Fruit fly (Drosophila melanogaster): ENCODE measurements around the gene CG14971.
A peak's percentile ranks its signal among the peaks of the same experiment; 100 is the strongest.

CG14971 gene

dm6 chr3L:3437664-3438368, 33.3 kb downstream of the CG14971 start:
- no peak for TF ChIP-seq pad (GFP tag; optimal IDR thresholded peaks at IDR 0.05)
- no peak for TF ChIP-seq CG7045 (GFP tag; optimal IDR thresholded peaks at IDR 0.05)
- no peak for TF ChIP-seq CG14711 (tag; optimal IDR thresholded peaks at IDR 0.05)
- peak; percentile 76 for TF ChIP-seq cic (GFP tag; optimal IDR thresholded peaks at IDR 0.05)
- no peak for TF ChIP-seq Crg-1 (GFP tag; optimal IDR thresholded peaks at IDR 0.05)
- no peak for TF ChIP-seq cnc (optimal IDR thresholded peaks at IDR 0.05)
- no peak for TF ChIP-seq kay (GFP tag; ENCODE audit: borderline replicate concordance)

DNA sequence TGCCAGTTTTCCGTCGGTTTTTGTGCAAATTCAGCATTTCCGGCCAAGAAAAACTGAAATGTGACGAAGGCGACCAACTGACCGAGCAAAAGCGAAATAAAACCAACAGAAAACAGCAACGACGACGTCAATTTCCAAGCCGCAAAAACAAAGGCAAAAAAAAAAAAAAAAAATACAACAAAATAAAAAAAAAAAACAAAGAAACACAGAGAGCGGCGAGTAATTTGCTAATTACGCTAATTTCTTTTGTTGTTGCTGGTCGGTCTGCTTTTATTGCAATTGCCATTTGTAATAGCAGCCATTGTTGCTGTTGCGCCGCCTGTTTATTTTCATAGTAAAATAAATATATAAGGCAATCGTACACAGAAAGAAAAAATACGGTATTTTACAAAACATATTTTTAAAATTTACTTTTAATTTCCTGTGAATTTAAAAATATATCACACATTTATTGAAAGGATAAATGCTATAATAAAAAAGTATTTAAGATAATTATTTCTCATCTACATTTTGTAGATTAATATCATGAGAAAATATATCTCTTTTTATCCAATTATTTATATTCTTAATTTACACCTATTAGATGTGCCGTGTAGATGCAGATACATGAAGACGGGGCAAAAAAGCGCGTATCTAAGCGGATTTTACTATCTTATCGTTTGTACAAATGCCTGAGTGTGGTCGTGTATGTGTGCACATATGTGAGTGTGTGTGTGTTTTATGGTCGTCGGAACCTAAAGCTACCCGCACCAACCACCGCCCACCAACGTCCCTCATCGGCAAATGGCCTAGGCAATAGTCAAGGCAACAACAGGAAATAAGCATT, 34.1 kb downstream of the CG14971 start:
- TF ChIP-seq toe (GFP tag; optimal IDR thresholded peaks at IDR 0.05): peak; percentile 6
- TF ChIP-seq Crg-1 (GFP tag; optimal IDR thresholded peaks at IDR 0.05): no peak
- TF ChIP-seq CG14711 (tag; optimal IDR thresholded peaks at IDR 0.05): peak; percentile 80
- peak; percentile 34 for TF ChIP-seq ovo (GFP tag; optimal IDR thresholded peaks at IDR 0.05)
- TF ChIP-seq CG7045 (GFP tag; optimal IDR thresholded peaks at IDR 0.05): peak; percentile 48
- no peak for TF ChIP-seq Clk (GFP tag; optimal IDR thresholded peaks at IDR 0.05)
- TF ChIP-seq CG5204 (GFP tag; optimal IDR thresholded peaks at IDR 0.05): peak; percentile 0
- TF ChIP-seq cnc (optimal IDR thresholded peaks at IDR 0.05): no peak
- TF ChIP-seq Hr96 (GFP tag; optimal IDR thresholded peaks at IDR 0.05): peak; percentile 10
- TF ChIP-seq Mnt (GFP tag; optimal IDR thresholded peaks at IDR 0.05): no peak
- TF ChIP-seq bab1 (GFP tag; optimal IDR thresholded peaks at IDR 0.05): no peak
- TF ChIP-seq cic (GFP tag; optimal IDR thresholded peaks at IDR 0.05): peak; percentile 95
- peak; percentile 79 for TF ChIP-seq CG33017 (tag; optimal IDR thresholded peaks at IDR 0.05)
- TF ChIP-seq tj (GFP tag; optimal IDR thresholded peaks at IDR 0.05): peak; percentile 95
- TF ChIP-seq CG12768 (GFP tag; optimal IDR thresholded peaks at IDR 0.05): no peak
- TF ChIP-seq CG7101 (tag; optimal IDR thresholded peaks at IDR 0.05): peak; percentile 83
- no peak for TF ChIP-seq CG1620 (GFP tag; optimal IDR thresholded peaks at IDR 0.05)
- TF ChIP-seq kay (GFP tag; ENCODE audit: borderline replicate concordance): peak; percentile 42
- peak; percentile 28 for TF ChIP-seq pad (GFP tag; optimal IDR thresholded peaks at IDR 0.05)
- TF ChIP-seq CG11617 (GFP tag; optimal IDR thresholded peaks at IDR 0.05): peak; percentile 77

DNA sequence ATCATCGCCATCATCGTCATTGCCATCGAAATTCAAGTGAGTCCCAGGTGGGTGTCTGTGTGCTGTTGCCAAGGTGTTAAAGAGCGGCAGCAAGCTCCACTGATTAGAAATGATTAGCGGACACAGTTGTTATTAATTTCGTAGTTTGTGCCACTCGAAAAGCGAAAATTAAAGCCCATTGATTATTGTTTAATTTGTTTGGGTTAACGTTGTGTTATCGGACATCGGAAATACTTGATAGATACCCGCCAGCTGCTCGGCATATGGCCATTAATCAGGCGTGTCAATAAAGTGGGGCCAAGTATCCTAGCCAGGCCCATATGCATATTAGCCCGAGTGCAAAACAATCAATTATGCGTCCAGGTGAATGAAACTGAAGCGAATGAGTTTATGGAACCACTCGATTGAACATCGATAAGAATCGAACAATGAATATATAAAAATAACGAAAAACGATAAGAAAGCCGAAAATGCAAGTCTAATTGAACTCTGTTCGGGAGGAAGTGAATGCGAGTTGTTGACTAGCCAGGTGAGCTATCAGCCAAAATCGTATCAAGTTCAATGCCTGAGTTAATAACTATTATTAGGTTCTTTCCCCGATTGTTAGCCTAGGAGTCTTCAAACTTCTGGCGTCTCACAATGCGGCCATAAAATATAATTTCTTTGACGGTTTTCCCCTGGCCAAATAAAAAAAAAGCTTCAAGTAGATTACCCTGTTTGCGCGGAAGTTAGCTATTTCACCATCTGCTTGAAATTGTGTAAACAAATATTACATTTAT, 35.4 kb downstream of the CG14971 start:
- TF ChIP-seq kay (GFP tag; ENCODE audit: borderline replicate concordance) (peak; percentile 4), cic (GFP tag; optimal IDR thresholded peaks at IDR 0.05) (peak; percentile 32), ovo (GFP tag; optimal IDR thresholded peaks at IDR 0.05) (no peak)

- TF ChIP-seq toe (GFP tag; optimal IDR thresholded peaks at IDR 0.05) (no peak), CG7101 (tag; optimal IDR thresholded peaks at IDR 0.05) (no peak)
Observed at dm6 chr3L:3434882-3435281, 36.2 kb downstream of the CG14971 start.

DNA sequence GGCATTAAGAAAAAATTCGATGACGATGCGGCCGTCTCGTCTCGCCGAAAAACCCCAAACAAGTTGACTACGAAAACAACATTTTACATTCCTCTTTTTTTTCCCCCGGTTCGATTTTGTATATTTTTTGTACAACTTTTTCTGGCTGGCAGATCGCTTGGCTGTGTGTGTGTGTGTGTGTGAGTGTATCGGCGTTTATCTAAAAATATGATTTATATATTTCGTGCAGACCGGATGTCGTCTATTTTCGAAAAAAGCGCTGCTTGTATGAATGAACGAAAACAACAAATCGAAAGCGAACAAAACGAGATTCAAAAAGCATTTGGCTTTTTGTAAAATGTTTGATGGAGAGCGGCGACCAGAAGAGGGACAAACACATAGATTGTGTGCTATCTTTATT, 37.2 kb downstream of the CG14971 start:
- TF ChIP-seq tj (GFP tag; optimal IDR thresholded peaks at IDR 0.05) (no peak), CG11617 (GFP tag; optimal IDR thresholded peaks at IDR 0.05) (no peak), CG1620 (GFP tag; optimal IDR thresholded peaks at IDR 0.05) (no peak), CG7045 (GFP tag; optimal IDR thresholded peaks at IDR 0.05) (no peak), CG5204 (GFP tag; optimal IDR thresholded peaks at IDR 0.05) (no peak), pad (GFP tag; optimal IDR thresholded peaks at IDR 0.05) (no peak), Mnt (GFP tag; optimal IDR thresholded peaks at IDR 0.05) (no peak), toe (GFP tag; optimal IDR thresholded peaks at IDR 0.05) (no peak), CG33017 (tag; optimal IDR thresholded peaks at IDR 0.05) (no peak), Crg-1 (GFP tag; optimal IDR thresholded peaks at IDR 0.05) (no peak), bab1 (GFP tag; optimal IDR thresholded peaks at IDR 0.05) (no peak), kay (GFP tag; ENCODE audit: borderline replicate concordance) (no peak), cic (GFP tag; optimal IDR thresholded peaks at IDR 0.05) (no peak), CG7101 (tag; optimal IDR thresholded peaks at IDR 0.05) (no peak), ovo (GFP tag; optimal IDR thresholded peaks at IDR 0.05) (no peak)

- TF ChIP-seq tj (GFP tag; optimal IDR thresholded peaks at IDR 0.05) (peak; percentile 35), cnc (optimal IDR thresholded peaks at IDR 0.05) (no peak), CG14711 (tag; optimal IDR thresholded peaks at IDR 0.05) (peak; percentile 69), CG7045 (GFP tag; optimal IDR thresholded peaks at IDR 0.05) (peak; percentile 69), Crg-1 (GFP tag; optimal IDR thresholded peaks at IDR 0.05) (no peak), CG11617 (GFP tag; optimal IDR thresholded peaks at IDR 0.05) (peak; percentile 59), CG5204 (GFP tag; optimal IDR thresholded peaks at IDR 0.05) (peak; percentile 60), bab1 (GFP tag; optimal IDR thresholded peaks at IDR 0.05) (no peak), CG1620 (GFP tag; optimal IDR thresholded peaks at IDR 0.05) (no peak), toe (GFP tag; optimal IDR thresholded peaks at IDR 0.05) (peak; percentile 21), Clk (GFP tag; optimal IDR thresholded peaks at IDR 0.05) (no peak), CG33017 (tag; optimal IDR thresholded peaks at IDR 0.05) (peak; percentile 66), kay (GFP tag; ENCODE audit: borderline replicate concordance) (peak; percentile 89), Hr96 (GFP tag; optimal IDR thresholded peaks at IDR 0.05) (peak; percentile 22), ovo (GFP tag; optimal IDR thresholded peaks at IDR 0.05) (no peak), CG12768 (GFP tag; optimal IDR thresholded peaks at IDR 0.05) (peak; percentile 43), CG7101 (tag; optimal IDR thresholded peaks at IDR 0.05) (peak; percentile 82), Mnt (GFP tag; optimal IDR thresholded peaks at IDR 0.05) (peak; percentile 39), cic (GFP tag; optimal IDR thresholded peaks at IDR 0.05) (peak; percentile 41), pad (GFP tag; optimal IDR thresholded peaks at IDR 0.05) (peak; percentile 45)
Observed at dm6 chr3L:3432656-3433344, 38.3 kb downstream of the CG14971 start.
